Worm (Caenorhabditis elegans) whole organism, mixed stage, embryonic: Measurements from ENCODE around the gene W03F9.11.

Experiments used
- blmp-1 ChIP-seq: fragments of 150-350 bp; optimal IDR thresholded peaks from 2 replicates; lab custom pipeline; 2014; ENCODE audit warnings: missing biosample characterization, missing genetic modification characterization
- cnd-1 ChIP-seq: fragments of 200-800 bp; sonication (Bioruptor generic); optimal IDR thresholded peaks from 2 replicates; lab custom pipeline; 2018; ENCODE audit warnings: mild to moderate bottlenecking, missing genetic modification characterization, missing compliant biosample characterization
- elt-1 ChIP-seq: sonication (generic microtip); optimal IDR thresholded peaks from 2 replicates; lab custom pipeline; 2017; ENCODE audit warnings: missing genetic modification characterization, mild to moderate bottlenecking, missing compliant biosample characterization, antibody characterized with exemption, moderate library complexity, borderline replicate concordance; ENCODE audit not compliant: insufficient read depth
- lin-13 ChIP-seq: fragments of 150-350 bp; optimal IDR thresholded peaks from 2 replicates; lab custom pipeline; 2014; ENCODE audit warnings: missing biosample characterization, missing genetic modification characterization
- mep-1 ChIP-seq: fragments of 150-350 bp; optimal IDR thresholded peaks from 2 replicates; lab custom pipeline; 2017; ENCODE audit warnings: missing biosample characterization, missing genetic modification reagents, missing genetic modification characterization, inconsistent platforms
- nhr-12 ChIP-seq: fragments of 150-350 bp; optimal IDR thresholded peaks from 2 replicates; lab custom pipeline; 2014; ENCODE audit warnings: missing biosample characterization, missing genetic modification characterization
- nhr-2 ChIP-seq: fragments of 150-350 bp; optimal IDR thresholded peaks from 2 replicates; lab custom pipeline; 2014; ENCODE audit warnings: missing biosample characterization, missing genetic modification characterization
- nhr-237 ChIP-seq: fragments of 150-350 bp; optimal IDR thresholded peaks from 2 replicates; lab custom pipeline; 2014; ENCODE audit warnings: missing biosample characterization, missing genetic modification characterization
- nhr-76 ChIP-seq: sonication (generic microtip); optimal IDR thresholded peaks from 2 replicates; lab custom pipeline; 2017; ENCODE audit warnings: missing biosample characterization, missing genetic modification characterization
- pha-4 ChIP-seq: fragments of 150-350 bp; optimal IDR thresholded peaks from 2 replicates; lab custom pipeline; 2018; ENCODE audit warnings: missing biosample characterization, missing genetic modification reagents, missing genetic modification characterization
- snpc-4 ChIP-seq: fragments of 150-350 bp; optimal IDR thresholded peaks from 2 replicates; lab custom pipeline; 2014; ENCODE audit warnings: missing biosample characterization, missing genetic modification characterization
- unc-39 ChIP-seq: fragments of 150-350 bp; optimal IDR thresholded peaks from 2 replicates; lab custom pipeline; 2014; ENCODE audit warnings: missing biosample characterization, missing genetic modification characterization

- no peak for TF ChIP-seq nhr-2 (tag; lab: Kevin White, UChicago)
- TF ChIP-seq lin-13 (tag; lab: Kevin White, UChicago), result no peak
- peak; percentile 9 for TF ChIP-seq mep-1
- TF ChIP-seq nhr-237 (tag; lab: Kevin White, UChicago), result no peak
- TF ChIP-seq elt-1 (tag; lab: Kevin White, UChicago), result no peak
- TF ChIP-seq unc-39 (tag; lab: Kevin White, UChicago), result no peak
- no peak for TF ChIP-seq cnd-1
- no peak for TF ChIP-seq nhr-76 (tag; lab: Kevin White, UChicago)
- TF ChIP-seq snpc-4 (tag; lab: Kevin White, UChicago), result no peak
- TF ChIP-seq nhr-12, result no peak
- TF ChIP-seq blmp-1 (tag; lab: Kevin White, UChicago), result no peak
- no peak for TF ChIP-seq pha-4
These were observed 18.4 kb downstream of the W03F9.11 start, which contains the start of gene cgp-1 for ce11 chrV:122750-123149.
